Worm (Caenorhabditis elegans) whole organism, mixed stage, embryonic: ENCODE results near the gene F53F8.3.

ENCODE experiments used
- ceh-39 ChIP-seq: fragments of 150-350 bp; optimal IDR thresholded peaks from 2 replicates; lab custom pipeline; 2014; ENCODE audit warnings: missing biosample characterization, missing genetic modification characterization
- ces-1 ChIP-seq: fragments of 150-350 bp; optimal IDR thresholded peaks from 2 replicates; lab custom pipeline; 2014; ENCODE audit warnings: missing biosample characterization, missing genetic modification reagents, missing genetic modification characterization
- elt-3 ChIP-seq: fragments of 150-350 bp; optimal IDR thresholded peaks from 2 replicates; lab custom pipeline; 2014; ENCODE audit warnings: missing biosample characterization, missing genetic modification characterization
- ham-2 ChIP-seq: fragments of 200-800 bp; sonication (Bioruptor generic); optimal IDR thresholded peaks from 2 replicates; lab custom pipeline; 2018; ENCODE audit warnings: mild to moderate bottlenecking, missing genetic modification characterization, missing compliant biosample characterization
- lin-13 ChIP-seq: fragments of 150-350 bp; optimal IDR thresholded peaks from 2 replicates; lab custom pipeline; 2014; ENCODE audit warnings: missing biosample characterization, missing genetic modification characterization
- lsy-2 ChIP-seq: fragments of 150-350 bp; optimal IDR thresholded peaks from 2 replicates; lab custom pipeline; 2014; ENCODE audit warnings: missing biosample characterization, missing genetic modification characterization
- mls-2 ChIP-seq: sonication (generic microtip); optimal IDR thresholded peaks from 2 replicates; lab custom pipeline; 2016; ENCODE audit warnings: mild to moderate bottlenecking, missing genetic modification characterization, moderate library complexity, missing compliant biosample characterization
- nhr-237 ChIP-seq: fragments of 150-350 bp; optimal IDR thresholded peaks from 2 replicates; lab custom pipeline; 2014; ENCODE audit warnings: missing biosample characterization, missing genetic modification characterization
- nhr-28 ChIP-seq: fragments of 150-350 bp; optimal IDR thresholded peaks from 2 replicates; lab custom pipeline; 2014; ENCODE audit warnings: missing biosample characterization, missing genetic modification characterization
- unc-62 ChIP-seq: fragments of 150-350 bp; optimal IDR thresholded peaks from 2 replicates; lab custom pipeline; 2014; ENCODE audit warnings: missing biosample characterization, missing genetic modification reagents, missing genetic modification characterization

DNA sequence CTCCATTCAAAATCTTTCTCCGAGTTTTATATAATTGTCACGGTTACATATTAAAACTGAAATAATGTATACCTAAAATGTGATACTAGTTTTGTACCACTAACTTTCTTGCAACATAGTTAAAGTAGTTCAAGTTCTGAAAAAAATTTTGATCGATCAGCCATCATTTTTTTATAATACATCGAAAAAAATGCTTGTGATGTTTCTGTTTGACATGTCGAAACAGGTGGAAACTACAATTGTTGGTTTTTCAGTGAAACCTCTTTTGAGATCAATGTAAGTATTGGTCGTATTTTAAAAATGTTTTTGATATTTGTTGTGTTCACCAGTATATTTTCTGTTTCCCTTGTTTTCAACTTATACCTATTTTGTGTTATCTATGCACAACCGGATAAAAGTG is 50.0 kb downstream of the F53F8.3 start, which contains the start of gene srxa-14:
- TF ChIP-seq elt-3 (no peak), nhr-28 (tag; lab: Kevin White, UChicago) (no peak), nhr-237 (tag; lab: Kevin White, UChicago) (no peak), unc-62 (GFP tag; lab: Kevin White, UChicago) (no peak), ceh-39 (tag; lab: Kevin White, UChicago) (no peak), ces-1 (GFP tag; lab: Kevin White, UChicago) (no peak), lin-13 (no peak), mls-2 (tag; lab: Kevin White, UChicago) (no peak), lsy-2 (tag; lab: Kevin White, UChicago) (no peak), ham-2 (GFP tag; lab: Kevin White, UChicago) (no peak)
